Fruit fly (Drosophila melanogaster) whole organism: ENCODE data around the gene lsn.

Experiments used
- CG8478 ChIP-seq: fragments of >200 bp; optimal IDR thresholded peaks from 2 replicates; lab custom pipeline; 2018; ENCODE audit warnings: inconsistent platforms
- Dll ChIP-seq: fragments of >200 bp; optimal IDR thresholded peaks from 2 replicates; lab custom pipeline; 2017
- EcR ChIP-seq, 2 experiments: fragments of >200 bp; optimal IDR thresholded peaks; 2 replicates each; lab custom pipeline; 2017; ENCODE audit warnings: missing biosample characterization in 2 of 2, missing genetic modification characterization in 2 of 2, missing genetic modification reagents in 2 of 2
- pan ChIP-seq: fragments of >200 bp; optimal IDR thresholded peaks from 2 replicates; lab custom pipeline; 2017
- psq ChIP-seq: fragments of >200 bp; optimal IDR thresholded peaks from 2 replicates; lab custom pipeline; 2017
- usp ChIP-seq: fragments of >200 bp; optimal IDR thresholded peaks from 2 replicates; lab custom pipeline; 2017; ENCODE audit warnings: missing biosample characterization, missing genetic modification characterization, mixed read lengths

Gene lsn

dm6 chr3R:21828785-21829486 lies 36.0 kb upstream of the lsn start:
- TF ChIP-seq Dll (lab: Kevin White, UChicago), result no peak

dm6 chr3R:21829487-21829957 lies 35.4 kb upstream of the lsn start:
- no peak for TF ChIP-seq psq (lab: Kevin White, UChicago)
- peak; percentile 95 to 98 for TF ChIP-seq EcR (GFP tag; optimal IDR thresholded peaks at IDR 0.05; lab: Kevin White, UChicago)

- no peak for TF ChIP-seq CG8478 (lab: Kevin White, UChicago)
- no peak for TF ChIP-seq psq (lab: Kevin White, UChicago)
- no peak for TF ChIP-seq pan (lab: Kevin White, UChicago)
- TF ChIP-seq Dll (lab: Kevin White, UChicago), result no peak
- TF ChIP-seq usp (GFP tag; lab: Kevin White, UChicago), result no peak
- TF ChIP-seq EcR (GFP tag; optimal IDR thresholded peaks at IDR 0.05; lab: Kevin White, UChicago), result no peak
Measured at dm6 chr3R:21830303-21830707, 34.7 kb upstream of the lsn start.

dm6 chr3R:21831040-21831439 lies 33.9 kb upstream of the lsn start:
- no peak for TF ChIP-seq pan (lab: Kevin White, UChicago)
- peak in 1 of 2 experiments; percentile 94 for TF ChIP-seq EcR (GFP tag; optimal IDR thresholded peaks at IDR 0.05; lab: Kevin White, UChicago)
- TF ChIP-seq usp (GFP tag; lab: Kevin White, UChicago), result no peak

dm6 chr3R:21832203-21832602 lies 32.8 kb upstream of the lsn start, which contains the start of gene Gr93a:
TSS of gene Gr93a (plus strand) at chr3R:21832503.
- TF ChIP-seq CG8478 (lab: Kevin White, UChicago) (no peak), Dll (lab: Kevin White, UChicago) (no peak), psq (lab: Kevin White, UChicago) (no peak), EcR (GFP tag; optimal IDR thresholded peaks at IDR 0.05; lab: Kevin White, UChicago) (no peak), usp (GFP tag; lab: Kevin White, UChicago) (no peak), pan (lab: Kevin White, UChicago) (no peak)

- TF ChIP-seq EcR (GFP tag; optimal IDR thresholded peaks at IDR 0.05; lab: Kevin White, UChicago), result no peak
- TF ChIP-seq Dll (lab: Kevin White, UChicago), result no peak
- TF ChIP-seq pan (lab: Kevin White, UChicago), result no peak
- no peak for TF ChIP-seq usp (GFP tag; lab: Kevin White, UChicago)
- TF ChIP-seq CG8478 (lab: Kevin White, UChicago), result no peak
- no peak for TF ChIP-seq psq (lab: Kevin White, UChicago)
Measured at dm6 chr3R:21834234-21835070, 30.5 kb upstream of the lsn start.

dm6 chr3R:21835388-21836200 lies 29.4 kb upstream of the lsn start:
- TF ChIP-seq usp (GFP tag; lab: Kevin White, UChicago), result no peak
- no peak for TF ChIP-seq pan (lab: Kevin White, UChicago)
- TF ChIP-seq CG8478 (lab: Kevin White, UChicago), result no peak
- TF ChIP-seq Dll (lab: Kevin White, UChicago), result no peak

- no peak for TF ChIP-seq CG8478 (lab: Kevin White, UChicago)
- no peak for TF ChIP-seq usp (GFP tag; lab: Kevin White, UChicago)
- TF ChIP-seq EcR (GFP tag; optimal IDR thresholded peaks at IDR 0.05; lab: Kevin White, UChicago), result no peak
- TF ChIP-seq psq (lab: Kevin White, UChicago), result no peak
- no peak for TF ChIP-seq pan (lab: Kevin White, UChicago)
- no peak for TF ChIP-seq Dll (lab: Kevin White, UChicago)
Measured at dm6 chr3R:21836201-21836504, 28.8 kb upstream of the lsn start.

dm6 chr3R:21836614-21837013 lies 28.4 kb upstream of the lsn start:
- TF ChIP-seq usp (GFP tag; lab: Kevin White, UChicago), result no peak

- TF ChIP-seq EcR (GFP tag; optimal IDR thresholded peaks at IDR 0.05; lab: Kevin White, UChicago) (peak in 1 of 2 experiments; percentile 89), psq (lab: Kevin White, UChicago) (no peak)
Measured at dm6 chr3R:21837069-21837977, 27.6 kb upstream of the lsn start.

dm6 chr3R:21838505-21838956 lies 26.4 kb upstream of the lsn start:
- TF ChIP-seq CG8478 (lab: Kevin White, UChicago) (no peak), Dll (lab: Kevin White, UChicago) (no peak), psq (lab: Kevin White, UChicago) (no peak), EcR (GFP tag; optimal IDR thresholded peaks at IDR 0.05; lab: Kevin White, UChicago) (no peak), usp (GFP tag; lab: Kevin White, UChicago) (no peak), pan (lab: Kevin White, UChicago) (no peak)
